Worm (Caenorhabditis elegans) whole organism, L4 larva: ENCODE measurements around the gene clec-262.
"Not testable (repeated sequence)": the region's sequence is repeated elsewhere in the genome, so short reads cannot be mapped to it uniquely, and the experiment has no call there.

Source experiments
- F26F4.8 ChIP-seq: fragments of 200-800 bp; sonication (Bioruptor generic); conservative IDR thresholded peaks from 2 replicates; pipeline ENCODE4 v1.3.6; 2022; ENCODE audit warnings: missing genetic modification characterization, missing compliant biosample characterization
- F44E2.7 ChIP-seq: fragments of 200-800 bp; sonication (Bioruptor generic); IDR thresholded peaks from 2 replicates; pipeline ENCODE4 v2.1.2; 2022; ENCODE audit warnings: missing genetic modification characterization, missing compliant biosample characterization
- Y105C5A.15 ChIP-seq: fragments of 200-800 bp; sonication (Bioruptor generic); IDR thresholded peaks from 2 replicates; pipeline ENCODE4 v1.3.6; 2022; ENCODE audit warnings: missing genetic modification characterization, missing compliant biosample characterization
- Y75B8A.6 ChIP-seq: fragments of 200-800 bp; sonication (Bioruptor generic); IDR thresholded peaks from 2 replicates; pipeline ENCODE4 v1.3.6; 2022; ENCODE audit warnings: missing genetic modification reagents, missing genetic modification characterization, missing compliant biosample characterization
- aly-2 ChIP-seq: sonication (generic microtip); optimal IDR thresholded peaks from 2 replicates; lab custom pipeline; 2018; ENCODE audit warnings: missing biosample characterization, missing genetic modification characterization
- arid-1 ChIP-seq: fragments of 200-800 bp; sonication (Bioruptor generic); conservative IDR thresholded peaks from 2 replicates; pipeline ENCODE4 v1.3.6; 2022; ENCODE audit warnings: missing genetic modification reagents, missing genetic modification characterization, missing compliant biosample characterization
- ceh-28 ChIP-seq: fragments of 150-350 bp; optimal IDR thresholded peaks from 2 replicates; lab custom pipeline; 2014; ENCODE audit warnings: missing biosample characterization, missing genetic modification reagents, missing genetic modification characterization
- ceh-82 ChIP-seq: sonication (generic microtip); optimal IDR thresholded peaks from 2 replicates; lab custom pipeline; 2017; ENCODE audit warnings: missing biosample characterization, missing genetic modification characterization
- ces-1 ChIP-seq: fragments of 150-350 bp; sonication (generic microtip); optimal IDR thresholded peaks from 4 replicates; lab custom pipeline; 2014; ENCODE audit warnings: missing biosample characterization, missing genetic modification reagents, missing genetic modification characterization
- cey-2 ChIP-seq: sonication (generic microtip); optimal IDR thresholded peaks from 3 replicates; lab custom pipeline; 2017; ENCODE audit warnings: missing genetic modification characterization, mild to moderate bottlenecking, missing compliant biosample characterization, antibody characterized with exemption, borderline replicate concordance; ENCODE audit not compliant: insufficient read depth
- daf-16 ChIP-seq, 3 experiments: sonication (generic microtip); optimal IDR thresholded peaks; 2 replicates each; lab custom pipeline; 2016 to 2017; ENCODE audit warnings: missing genetic modification characterization in 3 of 3, missing genetic modification reagents in 3 of 3, mild to moderate bottlenecking in 2 of 3, missing compliant biosample characterization in 2 of 3, missing biosample characterization in 1 of 3, moderate library complexity in 1 of 3
- dpl-1 ChIP-seq: fragments of 150-350 bp; optimal IDR thresholded peaks from 2 replicates; lab custom pipeline; 2014; ENCODE audit warnings: missing biosample characterization, missing genetic modification reagents, missing genetic modification characterization
- hif-1 ChIP-seq, 2 experiments: sonication (generic microtip); optimal IDR thresholded peaks; 2 replicates each; lab custom pipeline; 2016 to 2017; ENCODE audit warnings: missing compliant biosample characterization in 2 of 2, missing genetic modification characterization in 2 of 2, missing genetic modification reagents in 2 of 2, missing genotype in 2 of 2, mild to moderate bottlenecking in 1 of 2
- madf-5 ChIP-seq, 2 experiments: fragments of 200-800 bp; sonication (Bioruptor generic); IDR thresholded peaks; 2 replicates each; pipeline ENCODE4 v1.3.6; 2022; ENCODE audit warnings: missing compliant biosample characterization in 2 of 2, missing genetic modification characterization in 2 of 2
- mep-1 ChIP-seq: fragments of 150-350 bp; sonication (generic microtip); optimal IDR thresholded peaks from 3 replicates; lab custom pipeline; 2014; ENCODE audit warnings: missing biosample characterization, missing genetic modification characterization
- nhr-10 ChIP-seq: fragments of 150-350 bp; optimal IDR thresholded peaks from 2 replicates; lab custom pipeline; 2014; ENCODE audit warnings: missing biosample characterization, missing genetic modification characterization
- nhr-102 ChIP-seq: sonication (generic microtip); optimal IDR thresholded peaks from 2 replicates; lab custom pipeline; 2016; ENCODE audit warnings: mild to moderate bottlenecking, missing genetic modification characterization, moderate library complexity, missing compliant biosample characterization
- nhr-111 ChIP-seq: fragments of 200-800 bp; sonication (Bioruptor generic); optimal IDR thresholded peaks from 2 replicates; lab custom pipeline; 2018; ENCODE audit warnings: mild to moderate bottlenecking, missing genetic modification characterization, missing compliant biosample characterization
- nhr-237 ChIP-seq: sonication (generic microtip); optimal IDR thresholded peaks from 2 replicates; lab custom pipeline; 2017; ENCODE audit warnings: missing biosample characterization, missing genetic modification characterization
- nhr-25 ChIP-seq: sonication (generic microtip); optimal IDR thresholded peaks from 2 replicates; lab custom pipeline; 2017; ENCODE audit warnings: missing genetic modification characterization, mild to moderate bottlenecking, missing compliant biosample characterization, antibody characterized with exemption, moderate library complexity, borderline replicate concordance; ENCODE audit not compliant: insufficient read depth
- nhr-28 ChIP-seq: fragments of 150-350 bp; optimal IDR thresholded peaks from 2 replicates; lab custom pipeline; 2014; ENCODE audit warnings: missing biosample characterization, missing genetic modification characterization
- nhr-76 ChIP-seq: fragments of 150-350 bp; optimal IDR thresholded peaks from 2 replicates; lab custom pipeline; 2014; ENCODE audit warnings: missing biosample characterization, missing genetic modification characterization
- saeg-2 ChIP-seq: fragments of 200-800 bp; sonication (Bioruptor generic); IDR thresholded peaks from 2 replicates; pipeline ENCODE4 v1.3.6; 2022; ENCODE audit warnings: missing genetic modification reagents, missing genetic modification characterization, missing compliant biosample characterization
- sdz-12 ChIP-seq: fragments of 200-800 bp; sonication (Bioruptor generic); optimal IDR thresholded peaks from 2 replicates; lab custom pipeline; 2018; ENCODE audit warnings: mild to moderate bottlenecking, missing genetic modification characterization, missing compliant biosample characterization
- set-16 ChIP-seq: fragments of 200-800 bp; sonication (Bioruptor generic); IDR thresholded peaks from 2 replicates; pipeline ENCODE4 v1.3.6; 2022; ENCODE audit warnings: missing genetic modification reagents, missing genetic modification characterization, missing compliant biosample characterization
- snpc-1.2 ChIP-seq: fragments of 200-800 bp; sonication (Bioruptor generic); IDR thresholded peaks from 2 replicates; pipeline ENCODE4 v1.3.6; 2022; ENCODE audit warnings: missing genetic modification reagents, missing genetic modification characterization, missing compliant biosample characterization
- snpc-4 ChIP-seq: fragments of 150-350 bp; optimal IDR thresholded peaks from 2 replicates; lab custom pipeline; 2014; ENCODE audit warnings: missing biosample characterization, missing genetic modification characterization
- spr-1 ChIP-seq: sonication (generic microtip); optimal IDR thresholded peaks from 2 replicates; lab custom pipeline; 2016; ENCODE audit warnings: mild to moderate bottlenecking, missing genetic modification characterization, missing compliant biosample characterization
- unc-39 ChIP-seq: sonication (generic microtip); optimal IDR thresholded peaks from 2 replicates; lab custom pipeline; 2017; ENCODE audit warnings: missing biosample characterization, missing genetic modification characterization
- ztf-11 ChIP-seq: fragments of 150-350 bp; optimal IDR thresholded peaks from 2 replicates; lab custom pipeline; 2014; ENCODE audit warnings: missing biosample characterization, missing genetic modification characterization

clec-262 gene

ce11 chrV:20279811-20280317, 31.8 kb upstream of the clec-262 start, which contains the start of gene pqn-94:
pqn-94 (minus strand) TSS chrV:20279861.
- TF ChIP-seq nhr-28 (no peak), F44E2.7 (GFP tag; lab: Robert Waterston, UW) (peak; percentile 90; the same call in 1 of the 2 replicates)

ce11 chrV:20282827-20283226, 28.8 kb upstream of the clec-262 start:
- TF ChIP-seq nhr-111 (GFP tag; lab: Kevin White, UChicago) = no peak
- TF ChIP-seq F44E2.7 (GFP tag; lab: Robert Waterston, UW) = peak; percentile 80; the same call in 1 of the 2 replicates
- TF ChIP-seq mep-1 (tag; lab: Kevin White, UChicago) = no peak
- TF ChIP-seq nhr-25 (tag; lab: Kevin White, UChicago) = no peak
- TF ChIP-seq madf-5 (GFP tag; IDR thresholded peaks at IDR 0.05; lab: Robert Waterston, UW) = 0 out of 4 replicates have a peak, but pooled peaks of 1 of the 2 experiments have one; percentile 21
- TF ChIP-seq, all 104 proteins: peak for 2

DNA sequence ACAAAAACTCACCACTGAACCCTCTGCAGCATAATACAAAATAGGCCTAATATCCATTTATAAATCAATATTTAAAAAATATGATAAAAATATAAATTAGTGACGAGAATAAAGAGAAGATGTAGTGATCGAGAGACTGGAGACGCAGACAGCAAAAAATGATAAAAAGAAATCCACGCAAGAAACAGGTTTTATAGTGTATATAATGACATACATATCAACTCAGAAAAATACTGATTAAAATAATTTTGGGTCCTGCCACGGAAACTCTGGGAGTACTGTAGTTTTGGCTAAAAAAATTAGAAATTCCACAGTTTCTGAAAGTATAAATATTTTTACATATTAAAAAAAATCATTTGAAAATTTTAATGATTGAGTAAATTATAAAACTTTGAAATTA, 22.3 kb upstream of the clec-262 start, which contains the start of gene mlt-4:
TSS of gene mlt-4 (minus strand) at position 101 of the 400 bp plus-strand sequence.
- no peak for TF ChIP-seq snpc-4 (tag; lab: Kevin White, UChicago)
- TF ChIP-seq nhr-102 (tag; lab: Kevin White, UChicago) = no peak
- TF ChIP-seq spr-1 (tag; lab: Kevin White, UChicago) = no peak
- no peak for TF ChIP-seq ceh-28 (tag; lab: Kevin White, UChicago)
- no peak for TF ChIP-seq nhr-76 (tag; lab: Kevin White, UChicago)
- no peak for TF ChIP-seq nhr-237 (tag; lab: Kevin White, UChicago)

- TF ChIP-seq spr-1 (tag; lab: Kevin White, UChicago) = no peak
- no peak for TF ChIP-seq ceh-28 (tag; lab: Kevin White, UChicago)
- no peak for TF ChIP-seq set-16 (GFP tag; lab: Robert Waterston, UW)
- TF ChIP-seq cey-2 (tag; lab: Kevin White, UChicago) = no peak
- no peak for TF ChIP-seq nhr-10 (tag; lab: Kevin White, UChicago)
- TF ChIP-seq ces-1 (GFP tag; lab: Kevin White, UChicago) = no peak
- no peak for TF ChIP-seq hif-1 (tag; optimal IDR thresholded peaks at IDR 0.05; lab: Kevin White, UChicago)
- no peak for TF ChIP-seq F26F4.8 (GFP tag; lab: Robert Waterston, UW)
- TF ChIP-seq madf-5 (GFP tag; IDR thresholded peaks at IDR 0.05; lab: Robert Waterston, UW) = no peak
Observed at ce11 chrV:20294388-20294787, 17.2 kb upstream of the clec-262 start, which contains the start of gene clec-261. clec-261 (minus strand) TSS chrV:20294488.

ce11 chrV:20297650-20298049, 14.0 kb upstream of the clec-262 start, which contains the start of gene ZC15.5:
ZC15.5 (plus strand) TSS chrV:20297950.
- TF ChIP-seq ztf-11 (tag; lab: Kevin White, UChicago) (no peak), dpl-1 (GFP tag; lab: Kevin White, UChicago) (no peak), unc-39 (tag; lab: Kevin White, UChicago) (no peak), saeg-2 (GFP tag; lab: Robert Waterston, UW) (no peak), ceh-82 (tag; lab: Kevin White, UChicago) (no peak), nhr-25 (tag; lab: Kevin White, UChicago) (no peak), aly-2 (tag; lab: Kevin White, UChicago) (no peak), snpc-1.2 (no peak), nhr-237 (tag; lab: Kevin White, UChicago) (no peak), daf-16 (GFP tag; optimal IDR thresholded peaks at IDR 0.05; lab: Kevin White, UChicago) (no peak), daf-16 (tag; optimal IDR thresholded peaks at IDR 0.05; lab: Kevin White, UChicago) (no peak), sdz-12 (GFP tag; lab: Kevin White, UChicago) (no peak), Y75B8A.6 (GFP tag; lab: Robert Waterston, UW) (no peak)

DNA sequence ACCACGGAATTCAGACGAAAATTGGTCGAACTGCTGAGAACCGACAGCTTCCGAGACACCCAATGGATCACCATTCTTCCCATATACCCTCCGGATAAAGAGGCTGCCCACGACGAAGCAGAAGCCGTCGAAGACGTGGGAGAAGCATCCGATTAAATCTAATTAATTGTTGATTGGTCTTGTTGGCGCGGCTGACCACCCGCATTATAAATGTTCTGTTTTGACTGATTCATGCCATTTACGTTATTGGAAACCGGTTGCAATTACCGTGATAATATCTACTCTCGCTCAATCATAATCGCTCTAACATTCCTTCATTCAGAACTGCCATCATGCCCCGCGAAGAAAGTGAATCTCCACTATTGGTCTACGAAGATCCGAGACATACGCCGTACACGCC, 8.3 kb upstream of the clec-262 start, which contains the start of gene ZC15.3:
TSS of gene ZC15.3 (plus strand) at position 301 of the 400 bp plus-strand sequence.
- TF ChIP-seq spr-1 (tag; lab: Kevin White, UChicago); arid-1; Y105C5A.15 (GFP tag; lab: Robert Waterston, UW): not testable (repeated sequence)
